Worm (Caenorhabditis elegans) whole organism, late embryonic: Measurements from ENCODE around the gene clc-31.

Experiments used
- C08G9.2 ChIP-seq: sonication (generic microtip); optimal IDR thresholded peaks from 2 replicates; lab custom pipeline; 2016; ENCODE audit warnings: mild to moderate bottlenecking, missing genetic modification characterization, moderate library complexity, missing compliant biosample characterization
- F13H6.1 ChIP-seq: sonication (generic microtip); optimal IDR thresholded peaks from 2 replicates; lab custom pipeline; 2016; ENCODE audit warnings: missing genetic modification characterization, missing compliant biosample characterization
- T23F11.4 ChIP-seq: fragments of 200-800 bp; sonication (Bioruptor generic); optimal IDR thresholded peaks from 2 replicates; lab custom pipeline; 2018; ENCODE audit warnings: mild to moderate bottlenecking, missing genetic modification characterization, missing compliant biosample characterization
- ama-1 ChIP-seq: fragments of 150-350 bp; optimal IDR thresholded peaks from 2 replicates; lab custom pipeline; 2014
- ceh-30 ChIP-seq: fragments of 150-350 bp; optimal IDR thresholded peaks from 2 replicates; lab custom pipeline; 2014; ENCODE audit warnings: missing biosample characterization, missing genetic modification characterization
- elt-4 ChIP-seq: sonication (generic microtip); optimal IDR thresholded peaks from 2 replicates; lab custom pipeline; 2016; ENCODE audit warnings: missing genetic modification characterization, missing compliant biosample characterization
- fkh-6 ChIP-seq: sonication (generic microtip); optimal IDR thresholded peaks from 2 replicates; lab custom pipeline; 2016; ENCODE audit warnings: missing genetic modification characterization, missing compliant biosample characterization
- hlh-6 ChIP-seq: sonication (generic microtip); optimal IDR thresholded peaks from 2 replicates; lab custom pipeline; 2016; ENCODE audit warnings: missing genotype, missing genetic modification characterization, missing compliant biosample characterization
- nfya-1 ChIP-seq: sonication (generic microtip); optimal IDR thresholded peaks from 2 replicates; lab custom pipeline; 2017; ENCODE audit warnings: missing genetic modification characterization, mild to moderate bottlenecking, missing compliant biosample characterization, antibody characterized with exemption, moderate library complexity
- pag-3 ChIP-seq: sonication (generic microtip); optimal IDR thresholded peaks from 2 replicates; lab custom pipeline; 2016; ENCODE audit warnings: missing compliant biosample characterization, missing genetic modification characterization, borderline replicate concordance
- pax-1 ChIP-seq: fragments of 150-350 bp; optimal IDR thresholded peaks from 2 replicates; lab custom pipeline; 2014; ENCODE audit warnings: missing biosample characterization, missing genetic modification characterization
- syd-9 ChIP-seq: sonication (generic microtip); optimal IDR thresholded peaks from 2 replicates; lab custom pipeline; 2016; ENCODE audit warnings: mild to moderate bottlenecking, missing genetic modification characterization, moderate library complexity, missing compliant biosample characterization
- unc-42 ChIP-seq: sonication (generic microtip); optimal IDR thresholded peaks from 2 replicates; lab custom pipeline; 2016; ENCODE audit warnings: missing genotype, missing genetic modification characterization, missing compliant biosample characterization
- unc-55 ChIP-seq: sonication (generic microtip); optimal IDR thresholded peaks from 2 replicates; lab custom pipeline; 2017; ENCODE audit warnings: missing biosample characterization, missing genetic modification reagents, missing genetic modification characterization

ce11 chrII:347734-348133 is 7.4 kb downstream of the clc-31 start, which contains the start of gene D1069.3:
- no peak for TF ChIP-seq ama-1 (lab: Kevin White, UChicago)
- no peak for TF ChIP-seq unc-55 (GFP tag; lab: Kevin White, UChicago)
- TF ChIP-seq elt-4 (tag; lab: Kevin White, UChicago): no peak
- peak; percentile 11 for TF ChIP-seq nfya-1 (tag; lab: Kevin White, UChicago)
- no peak for TF ChIP-seq hlh-6 (tag; lab: Kevin White, UChicago)
- TF ChIP-seq pag-3: no peak
- no peak for TF ChIP-seq T23F11.4 (GFP tag; lab: Kevin White, UChicago)
- no peak for TF ChIP-seq F13H6.1
- no peak for TF ChIP-seq pax-1 (tag; lab: Kevin White, UChicago)
- no peak for TF ChIP-seq fkh-6 (tag; lab: Kevin White, UChicago)
- TF ChIP-seq ceh-30 (tag; lab: Kevin White, UChicago): no peak
- no peak for TF ChIP-seq syd-9 (tag; lab: Kevin White, UChicago)
- no peak for TF ChIP-seq C08G9.2 (tag; lab: Kevin White, UChicago)
- peak; percentile 79 for TF ChIP-seq unc-42 (tag; lab: Kevin White, UChicago)
